Worm (Caenorhabditis elegans) whole organism, early embryonic: ENCODE data around the gene ZK563.2.

Experiments used
- B0310.2 ChIP-seq: sonication (generic microtip); optimal IDR thresholded peaks from 2 replicates; lab custom pipeline; 2016; ENCODE audit warnings: mild to moderate bottlenecking, missing genetic modification characterization, missing compliant biosample characterization
- F13C5.2 ChIP-seq: sonication (generic microtip); optimal IDR thresholded peaks from 2 replicates; lab custom pipeline; 2017; ENCODE audit warnings: mild to moderate bottlenecking, missing genetic modification characterization, inconsistent platforms, missing compliant biosample characterization
- ama-1 ChIP-seq: fragments of 150-350 bp; optimal IDR thresholded peaks from 2 replicates; lab custom pipeline; 2014
- ceh-13 ChIP-seq: fragments of 200-800 bp; sonication (Bioruptor generic); optimal IDR thresholded peaks from 2 replicates; lab custom pipeline; 2018; ENCODE audit warnings: mild to moderate bottlenecking, missing genetic modification characterization, missing compliant biosample characterization
- ceh-36 ChIP-seq: sonication (generic microtip); optimal IDR thresholded peaks from 2 replicates; lab custom pipeline; 2016; ENCODE audit warnings: missing genetic modification characterization, inconsistent platforms, missing compliant biosample characterization
- ets-7 ChIP-seq: sonication (generic microtip); optimal IDR thresholded peaks from 2 replicates; lab custom pipeline; 2016; ENCODE audit warnings: missing genotype, missing genetic modification characterization, missing compliant biosample characterization
- flt-1 ChIP-seq: fragments of 200-800 bp; sonication (Bioruptor generic); IDR thresholded peaks from 2 replicates; pipeline ENCODE4 v1.3.6; 2022; ENCODE audit warnings: missing genetic modification characterization, missing compliant biosample characterization
- hnd-1 ChIP-seq: sonication (generic microtip); optimal IDR thresholded peaks from 2 replicates; lab custom pipeline; 2016; ENCODE audit warnings: missing genetic modification characterization, missing compliant biosample characterization
- tbx-11 ChIP-seq: fragments of 200-800 bp; sonication (Bioruptor generic); IDR thresholded peaks from 2 replicates; pipeline ENCODE4 v1.3.6; 2022; ENCODE audit warnings: missing genetic modification characterization, missing compliant biosample characterization
- tbx-37 ChIP-seq: fragments of 200-800 bp; sonication (Bioruptor generic); conservative IDR thresholded peaks from 2 replicates; pipeline ENCODE4 v1.3.6; 2022; ENCODE audit warnings: missing genetic modification reagents, missing genetic modification characterization, missing compliant biosample characterization

DNA sequence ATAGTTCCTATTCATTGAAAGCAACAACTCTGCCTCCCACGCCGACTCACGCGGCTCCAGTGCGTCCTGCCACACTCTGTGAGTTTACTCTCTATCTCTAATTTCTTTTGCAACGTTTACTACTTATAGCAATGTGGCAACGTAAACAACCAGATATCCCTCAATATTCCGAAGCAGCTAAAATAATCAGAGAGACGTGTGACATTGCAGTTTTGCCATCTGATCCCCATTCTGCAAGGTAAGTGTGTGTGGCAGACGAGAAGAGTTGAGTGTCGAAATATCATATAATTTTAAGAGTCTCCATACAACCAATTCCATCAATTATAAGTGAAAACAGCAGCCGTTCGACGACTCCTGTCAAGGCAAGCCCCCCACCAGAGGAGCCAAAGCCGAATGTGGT is 28.9 kb upstream of the ZK563.2 start:
- TF ChIP-seq ceh-36 (tag; lab: Kevin White, UChicago), result no peak
- TF ChIP-seq hnd-1 (tag; lab: Kevin White, UChicago), result no peak
- TF ChIP-seq ama-1 (lab: Kevin White, UChicago), result no peak
- TF ChIP-seq ceh-13, result no peak
- TF ChIP-seq tbx-11, result no peak
- no peak for TF ChIP-seq flt-1 (GFP tag; lab: Robert Waterston, UW)
- no peak for TF ChIP-seq F13C5.2 (tag; lab: Kevin White, UChicago)
- TF ChIP-seq tbx-37 (GFP tag; lab: Robert Waterston, UW), result no peak
- no peak for TF ChIP-seq ets-7 (tag; lab: Kevin White, UChicago)
- TF ChIP-seq B0310.2 (tag; lab: Kevin White, UChicago), result no peak
